Worm (Caenorhabditis elegans) whole organism, L4 larva: ENCODE data around the gene F21E9.2.

Source experiments
- F37D6.2 ChIP-seq: sonication (generic microtip); optimal IDR thresholded peaks from 2 replicates; lab custom pipeline; 2016; ENCODE audit warnings: mild to moderate bottlenecking, missing genetic modification characterization, missing compliant biosample characterization
- T20F7.1 ChIP-seq: fragments of 200-800 bp; sonication (Bioruptor generic); optimal IDR thresholded peaks from 2 replicates; lab custom pipeline; 2018; ENCODE audit warnings: mild to moderate bottlenecking, missing genetic modification characterization, missing compliant biosample characterization
- T26A8.4 ChIP-seq: fragments of 200-800 bp; sonication (Bioruptor generic); IDR thresholded peaks from 2 replicates; pipeline ENCODE4 v1.3.6; 2022; ENCODE audit warnings: missing genetic modification characterization, missing compliant biosample characterization
- Y48G9A.11 ChIP-seq: fragments of 200-800 bp; sonication (Bioruptor generic); IDR thresholded peaks from 2 replicates; pipeline ENCODE4 v1.3.6; 2022; ENCODE audit warnings: missing genetic modification reagents, missing genetic modification characterization, missing compliant biosample characterization
- Y75B8A.6 ChIP-seq: fragments of 200-800 bp; sonication (Bioruptor generic); IDR thresholded peaks from 2 replicates; pipeline ENCODE4 v1.3.6; 2022; ENCODE audit warnings: missing genetic modification reagents, missing genetic modification characterization, missing compliant biosample characterization
- aha-1 ChIP-seq: fragments of 150-350 bp; peaks from one replicate; lab custom pipeline; 2014; ENCODE audit warnings: missing biosample characterization, missing genetic modification characterization
- arid-1 ChIP-seq: fragments of 200-800 bp; sonication (Bioruptor generic); conservative IDR thresholded peaks from 2 replicates; pipeline ENCODE4 v1.3.6; 2022; ENCODE audit warnings: missing genetic modification reagents, missing genetic modification characterization, missing compliant biosample characterization
- ceh-82 ChIP-seq: sonication (generic microtip); optimal IDR thresholded peaks from 2 replicates; lab custom pipeline; 2017; ENCODE audit warnings: missing biosample characterization, missing genetic modification characterization
- daf-8 ChIP-seq: fragments of 200-800 bp; sonication (Bioruptor generic); IDR thresholded peaks from 2 replicates; pipeline ENCODE4 v1.3.6; 2022; ENCODE audit warnings: missing genetic modification characterization, missing compliant biosample characterization
- hif-1 ChIP-seq, 2 experiments: sonication (generic microtip); optimal IDR thresholded peaks; 2 replicates each; lab custom pipeline; 2016 to 2017; ENCODE audit warnings: missing compliant biosample characterization in 2 of 2, missing genetic modification characterization in 2 of 2, missing genetic modification reagents in 2 of 2, missing genotype in 2 of 2, mild to moderate bottlenecking in 1 of 2
- hlh-30 ChIP-seq: sonication (generic microtip); optimal IDR thresholded peaks from 2 replicates; lab custom pipeline; 2017; ENCODE audit warnings: antibody characterized with exemption, mild to moderate bottlenecking, missing genetic modification characterization, missing compliant biosample characterization; ENCODE audit not compliant: insufficient read depth
- lin-1 ChIP-seq: fragments of 200-800 bp; sonication (Bioruptor generic); IDR thresholded peaks from 2 replicates; pipeline ENCODE4 v1.3.6; 2022; ENCODE audit warnings: missing genetic modification reagents, missing genetic modification characterization, missing compliant biosample characterization
- mdl-1 ChIP-seq, 2 experiments: fragments of 150-350 bp in 1 of 2; sonication (generic microtip) in 1 of 2; optimal IDR thresholded peaks; 2 replicates each; lab custom pipeline; 2014 to 2017; ENCODE audit warnings: missing biosample characterization in 2 of 2, missing genetic modification characterization in 2 of 2
- mxl-2 ChIP-seq: fragments of 200-800 bp; sonication (Bioruptor generic); conservative IDR thresholded peaks from 2 replicates; pipeline ENCODE4 v1.3.6; 2022; ENCODE audit warnings: missing genetic modification reagents, missing genetic modification characterization, missing compliant biosample characterization
- nhr-6 ChIP-seq: fragments of 150-350 bp; optimal IDR thresholded peaks from 2 replicates; lab custom pipeline; 2014; ENCODE audit warnings: missing biosample characterization, missing genetic modification characterization
- nhr-76 ChIP-seq: fragments of 150-350 bp; optimal IDR thresholded peaks from 2 replicates; lab custom pipeline; 2014; ENCODE audit warnings: missing biosample characterization, missing genetic modification characterization
- spr-1 ChIP-seq: sonication (generic microtip); optimal IDR thresholded peaks from 2 replicates; lab custom pipeline; 2016; ENCODE audit warnings: mild to moderate bottlenecking, missing genetic modification characterization, missing compliant biosample characterization
- tag-97 ChIP-seq: fragments of 200-800 bp; sonication (Bioruptor generic); IDR thresholded peaks from 2 replicates; pipeline ENCODE4 v1.3.6; 2022; ENCODE audit warnings: missing genetic modification characterization, missing compliant biosample characterization
- unc-62 ChIP-seq, 3 experiments: fragments of 150-350 bp in 1 of 3; sonication (generic microtip); optimal IDR thresholded peaks in 2 of 3; peaks in 1 of 3; 1 replicate in 1 of 3; 2 replicates in 2 of 3; lab custom pipeline; 2014 to 2017; ENCODE audit warnings: missing biosample characterization in 3 of 3, missing genetic modification characterization in 3 of 3, missing genetic modification reagents in 3 of 3, missing genotype in 1 of 3
- zip-2 ChIP-seq: fragments of 150-350 bp; optimal IDR thresholded peaks from 2 replicates; lab custom pipeline; 2014; ENCODE audit warnings: missing biosample characterization, missing genetic modification characterization

F21E9.2 gene

DNA sequence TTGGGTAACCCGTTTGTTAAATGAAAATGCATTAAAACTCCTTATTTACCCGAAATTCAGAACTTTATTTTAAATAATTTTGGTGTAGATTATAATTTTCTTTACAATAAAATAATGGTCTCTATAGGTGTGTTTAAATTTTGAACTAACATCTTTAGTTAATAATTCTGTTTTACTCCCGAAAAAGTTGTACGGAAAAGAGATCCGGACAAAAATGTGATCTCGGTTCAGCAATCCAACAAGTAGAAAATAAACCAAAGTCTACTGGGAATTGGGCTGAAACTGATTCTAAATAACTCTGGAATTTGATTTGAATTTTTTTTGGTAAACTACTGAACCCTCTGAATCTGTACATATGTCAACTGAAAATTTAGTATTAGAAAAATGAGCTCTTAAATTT is 34.0 kb downstream of the F21E9.2 start:
- TF ChIP-seq tag-97: no peak
- TF ChIP-seq unc-62 (GFP tag; optimal IDR thresholded peaks at IDR 0.05 in 1 of 2; lab: Kevin White, UChicago): peak in 1 of 2 experiments; percentile 94
- no peak for TF ChIP-seq unc-62 (tag; optimal IDR thresholded peaks at IDR 0.05; lab: Kevin White, UChicago)

DNA sequence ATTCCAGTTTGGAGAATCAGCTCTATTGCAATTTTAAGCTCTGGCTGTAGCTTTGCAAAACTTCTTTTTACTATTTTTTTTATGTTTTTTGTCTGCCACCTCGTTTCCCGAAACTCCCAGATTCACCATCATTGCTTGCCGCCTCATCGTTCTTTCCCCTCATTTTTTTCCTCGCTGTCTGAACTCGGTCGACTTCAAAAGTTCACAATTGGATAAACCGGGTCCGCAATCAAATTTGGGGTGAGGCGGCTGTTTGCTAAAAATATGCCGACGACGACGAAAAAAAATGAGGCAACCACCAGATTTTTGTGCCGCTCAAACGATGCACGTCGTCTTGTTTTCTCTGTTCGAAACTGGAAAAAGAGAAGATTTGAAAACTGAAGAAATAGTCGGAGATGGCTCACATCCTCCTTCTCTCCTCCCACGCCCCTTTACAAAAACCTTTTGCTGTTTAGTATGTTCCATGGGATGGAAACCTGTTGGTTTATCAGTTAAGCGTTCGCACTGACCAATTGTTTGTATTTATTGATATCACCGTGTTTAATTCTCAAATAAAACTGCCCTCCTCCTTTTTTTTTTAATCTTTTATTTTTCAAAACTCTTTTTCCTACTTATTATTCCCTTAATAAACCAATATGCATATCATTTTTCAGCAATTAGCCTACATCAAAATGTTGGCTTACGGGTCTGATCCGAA is 35.0 kb downstream of the F21E9.2 start, which contains the start of gene dop-4:
Gene dop-4 (plus strand): TSS at position 647 of the 697 bp plus-strand sequence.
- no peak for TF ChIP-seq ceh-82 (tag; lab: Kevin White, UChicago)
- TF ChIP-seq hif-1 (tag; optimal IDR thresholded peaks at IDR 0.05; lab: Kevin White, UChicago): no peak
- TF ChIP-seq aha-1: peak; percentile 50

DNA sequence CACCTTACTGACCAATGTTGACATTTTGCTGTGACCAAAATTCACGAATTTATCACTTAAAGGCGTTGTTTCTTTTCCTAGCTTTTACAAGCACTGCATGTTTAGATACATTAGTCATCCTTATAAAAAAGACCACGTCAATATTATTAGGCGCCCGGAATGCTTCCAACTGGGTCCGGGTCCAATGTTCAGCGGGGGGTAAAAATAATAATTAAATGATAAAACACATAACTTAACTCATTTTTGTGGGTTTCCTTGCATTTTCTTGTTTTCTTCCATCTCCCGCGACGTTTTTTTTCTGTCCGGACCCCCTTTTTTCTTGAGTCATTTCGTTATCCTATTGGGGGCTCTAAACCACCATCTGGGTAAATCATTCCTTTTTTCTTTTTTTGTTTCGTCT is 36.3 kb downstream of the F21E9.2 start:
- no peak for TF ChIP-seq spr-1 (tag; lab: Kevin White, UChicago)
- TF ChIP-seq T26A8.4 (GFP tag; lab: Robert Waterston, UW): no peak
- TF ChIP-seq aha-1: peak; percentile 91
- TF ChIP-seq mdl-1 (tag; optimal IDR thresholded peaks at IDR 0.05; lab: Kevin White, UChicago): no peak
- no peak for TF ChIP-seq Y48G9A.11
- no peak for TF ChIP-seq lin-1
- no peak for TF ChIP-seq arid-1
- no peak for TF ChIP-seq T20F7.1
- no peak for TF ChIP-seq daf-8 (GFP tag; lab: Robert Waterston, UW)

DNA sequence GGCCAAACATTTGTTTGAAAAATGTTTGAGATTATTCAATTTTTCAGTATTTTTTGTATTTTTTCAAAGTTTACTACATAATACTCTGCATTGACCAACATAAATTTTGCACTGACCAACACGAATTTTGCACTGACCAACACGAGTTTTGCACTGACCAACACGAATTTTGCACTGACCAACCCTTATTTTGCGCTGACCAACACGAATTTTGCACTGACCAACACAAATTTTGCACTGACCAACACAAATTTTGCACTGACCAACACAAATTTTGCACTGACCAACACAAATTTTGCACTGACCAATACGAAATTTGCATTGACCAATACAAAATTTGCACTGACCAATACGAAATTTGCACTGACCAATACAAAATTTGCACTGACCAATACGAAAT is 36.9 kb downstream of the F21E9.2 start:
- no peak for TF ChIP-seq nhr-76 (tag; lab: Kevin White, UChicago)
- peak in 1 of 2 experiments; percentile 80 for TF ChIP-seq unc-62 (GFP tag; optimal IDR thresholded peaks at IDR 0.05 in 1 of 2; lab: Kevin White, UChicago)
- TF ChIP-seq unc-62 (tag; optimal IDR thresholded peaks at IDR 0.05; lab: Kevin White, UChicago): no peak
- TF ChIP-seq hlh-30 (tag; lab: Kevin White, UChicago): no peak
- no peak for TF ChIP-seq Y75B8A.6
- no peak for TF ChIP-seq hif-1 (tag; optimal IDR thresholded peaks at IDR 0.05; lab: Kevin White, UChicago)
- TF ChIP-seq F37D6.2 (tag; lab: Kevin White, UChicago): no peak
- no peak for TF ChIP-seq nhr-6
- no peak for TF ChIP-seq mxl-2 (GFP tag; lab: Robert Waterston, UW)
- TF ChIP-seq zip-2 (tag; lab: Kevin White, UChicago): no peak
